Fruit fly (Drosophila melanogaster) whole organism, prepupa: ENCODE results near the gene CG8508.

Experiments
- CG10631 ChIP-seq: fragments of 200-800 bp; sonication (Bioruptor generic); optimal IDR thresholded peaks from 2 replicates; lab custom pipeline; 2016; ENCODE audit warnings: missing biosample characterization, missing genetic modification characterization
- CG10669 ChIP-seq: fragments of 200-800 bp; sonication (Bioruptor generic); optimal IDR thresholded peaks from 3 replicates; lab custom pipeline; 2018; ENCODE audit warnings: missing biosample characterization, mild to moderate bottlenecking, missing genetic modification characterization, moderate library complexity
- CG11294 ChIP-seq: fragments of 200-800 bp; sonication (Bioruptor generic); IDR thresholded peaks from 2 replicates; pipeline ENCODE4 v1.3.6; 2022; ENCODE audit warnings: missing biosample characterization, missing genetic modification characterization
- CG11762 ChIP-seq: fragments of 200-800 bp; sonication (Bioruptor generic); optimal IDR thresholded peaks from 3 replicates; lab custom pipeline; 2016; ENCODE audit warnings: missing biosample characterization, missing genetic modification characterization; ENCODE audit not compliant: insufficient read depth
- CG15336 ChIP-seq: fragments of 200-800 bp; sonication (Bioruptor generic); IDR thresholded peaks from 2 replicates; pipeline ENCODE4 v1.3.6; 2022; ENCODE audit warnings: missing biosample characterization, missing genetic modification characterization
- CG1621 ChIP-seq: fragments of 200-800 bp; sonication (Bioruptor generic); optimal IDR thresholded peaks from 3 replicates; lab custom pipeline; 2018; ENCODE audit warnings: missing biosample characterization, mild to moderate bottlenecking, missing genetic modification characterization
- CG16779 ChIP-seq: fragments of 200-800 bp; sonication (Bioruptor generic); optimal IDR thresholded peaks from 3 replicates; lab custom pipeline; 2017; ENCODE audit warnings: missing biosample characterization, mild to moderate bottlenecking, missing genetic modification characterization
- CG31627 ChIP-seq: fragments of 200-800 bp; sonication (Bioruptor generic); optimal IDR thresholded peaks from 3 replicates; lab custom pipeline; 2016; ENCODE audit warnings: missing biosample characterization, missing genetic modification characterization
- CG32006 ChIP-seq: fragments of 200-800 bp; sonication (Bioruptor generic); optimal IDR thresholded peaks from 3 replicates; lab custom pipeline; 2017; ENCODE audit warnings: missing biosample characterization, mild to moderate bottlenecking, missing genetic modification characterization
- CG3919 ChIP-seq: fragments of 200-800 bp; sonication (Bioruptor generic); optimal IDR thresholded peaks from 3 replicates; lab custom pipeline; 2016; ENCODE audit warnings: missing biosample characterization, missing genetic modification characterization
- CG4318 ChIP-seq: fragments of 200-800 bp; sonication (Bioruptor generic); optimal IDR thresholded peaks from 3 replicates; lab custom pipeline; 2017; ENCODE audit warnings: missing biosample characterization, mild to moderate bottlenecking, missing genetic modification characterization
- CG6163 ChIP-seq: fragments of 200-800 bp; sonication (Bioruptor generic); IDR thresholded peaks from 3 replicates; pipeline ENCODE4 v1.3.6; 2022; ENCODE audit warnings: missing biosample characterization, missing genetic modification characterization
- CG6276 ChIP-seq: fragments of 200-800 bp; sonication (Bioruptor generic); optimal IDR thresholded peaks from 2 replicates; lab custom pipeline; 2017; ENCODE audit warnings: missing biosample characterization, mild to moderate bottlenecking, missing genetic modification characterization
- CG6792 ChIP-seq: fragments of 200-800 bp; sonication (Bioruptor generic); optimal IDR thresholded peaks from 3 replicates; lab custom pipeline; 2016; ENCODE audit warnings: missing biosample characterization, missing genetic modification characterization
- CG8319 ChIP-seq: fragments of 200-800 bp; sonication (Bioruptor generic); optimal IDR thresholded peaks from 3 replicates; lab custom pipeline; 2016; ENCODE audit warnings: missing biosample characterization, missing genetic modification characterization
- CG8632 ChIP-seq: fragments of 200-800 bp; sonication (Bioruptor generic); optimal IDR thresholded peaks from 3 replicates; lab custom pipeline; 2016; ENCODE audit warnings: missing biosample characterization, missing genetic modification characterization
- CG9139 ChIP-seq: fragments of 200-800 bp; sonication (Bioruptor generic); optimal IDR thresholded peaks from 3 replicates; lab custom pipeline; 2017; ENCODE audit warnings: missing biosample characterization, mild to moderate bottlenecking, missing genetic modification characterization
- Eip78C ChIP-seq: fragments of 200-800 bp; sonication (Bioruptor generic); peaks from one replicate; lab custom pipeline; 2016; ENCODE audit warnings: missing biosample characterization, missing genetic modification characterization
- Eip93F ChIP-seq: fragments of 200-800 bp; sonication (Bioruptor generic); optimal IDR thresholded peaks from 2 replicates; lab custom pipeline; 2016; ENCODE audit warnings: missing biosample characterization, mild to moderate bottlenecking, missing genetic modification characterization
- Ets96B ChIP-seq: fragments of 200-800 bp; optimal IDR thresholded peaks from 2 replicates; lab custom pipeline; 2019; ENCODE audit warnings: missing biosample characterization, mild to moderate bottlenecking, missing genetic modification characterization, moderate library complexity
- Gug ChIP-seq: fragments of 200-800 bp; sonication (Bioruptor generic); IDR thresholded peaks from 2 replicates; pipeline ENCODE4 v1.3.6; 2022; ENCODE audit warnings: missing biosample characterization, missing genetic modification characterization
- Hr38 ChIP-seq: sonication (Bioruptor generic); optimal IDR thresholded peaks from 2 replicates; lab custom pipeline; 2016; ENCODE audit warnings: missing biosample characterization, missing genetic modification characterization
- Hr4 ChIP-seq: fragments of 200-800 bp; sonication (Bioruptor generic); optimal IDR thresholded peaks from 3 replicates; lab custom pipeline; 2016; ENCODE audit warnings: missing biosample characterization, missing genetic modification characterization
- Met ChIP-seq: fragments of 200-800 bp; sonication (Bioruptor generic); optimal IDR thresholded peaks from 3 replicates; lab custom pipeline; 2016; ENCODE audit warnings: missing biosample characterization, missing genetic modification characterization
- Smox ChIP-seq: fragments of 200-800 bp; sonication (Bioruptor generic); optimal IDR thresholded peaks from 3 replicates; lab custom pipeline; 2016; ENCODE audit warnings: missing biosample characterization, missing genetic modification characterization
- Sox102F ChIP-seq: fragments of 200-800 bp; sonication (Bioruptor generic); optimal IDR thresholded peaks from 2 replicates; lab custom pipeline; 2016; ENCODE audit warnings: missing biosample characterization, mild to moderate bottlenecking, missing genetic modification characterization
- Sox14 ChIP-seq: fragments of 200-800 bp; sonication (Bioruptor generic); optimal IDR thresholded peaks from 3 replicates; lab custom pipeline; 2016; ENCODE audit warnings: missing biosample characterization, missing genetic modification characterization
- Sox15 ChIP-seq: fragments of 200-800 bp; sonication (Bioruptor generic); optimal IDR thresholded peaks from 3 replicates; lab custom pipeline; 2016; ENCODE audit warnings: missing biosample characterization, missing genetic modification characterization
- achi ChIP-seq: fragments of 200-800 bp; sonication (Bioruptor generic); optimal IDR thresholded peaks from 3 replicates; lab custom pipeline; 2016; ENCODE audit warnings: missing biosample characterization, missing genetic modification characterization
- cyc ChIP-seq: fragments of 200-800 bp; sonication (Bioruptor generic); optimal IDR thresholded peaks from 3 replicates; lab custom pipeline; 2016; ENCODE audit warnings: missing biosample characterization, missing genetic modification characterization
- dac ChIP-seq: fragments of 200-800 bp; sonication (Bioruptor generic); optimal IDR thresholded peaks from 2 replicates; lab custom pipeline; 2017; ENCODE audit warnings: missing biosample characterization, mild to moderate bottlenecking, missing genetic modification characterization
- dsx ChIP-seq: fragments of 200-800 bp; optimal IDR thresholded peaks from 3 replicates; lab custom pipeline; 2019; ENCODE audit warnings: missing biosample characterization, mild to moderate bottlenecking, missing genetic modification characterization, moderate library complexity; ENCODE audit not compliant: poor library complexity, severe bottlenecking
- esn ChIP-seq: fragments of 200-800 bp; sonication (Bioruptor generic); optimal IDR thresholded peaks from 2 replicates; lab custom pipeline; 2016; ENCODE audit warnings: missing biosample characterization, mild to moderate bottlenecking, missing genetic modification characterization, moderate library complexity
- fd85E ChIP-seq: fragments of 200-800 bp; sonication (Bioruptor generic); optimal IDR thresholded peaks from 3 replicates; lab custom pipeline; 2016; ENCODE audit warnings: missing biosample characterization, missing genetic modification characterization
- fkh ChIP-seq: fragments of 200-800 bp; sonication (Bioruptor generic); optimal IDR thresholded peaks from 3 replicates; lab custom pipeline; 2017; ENCODE audit warnings: missing biosample characterization, mild to moderate bottlenecking, missing genetic modification characterization, moderate library complexity
- lz ChIP-seq: fragments of 200-800 bp; sonication (Bioruptor generic); optimal IDR thresholded peaks from 3 replicates; lab custom pipeline; 2016; ENCODE audit warnings: missing biosample characterization, missing genetic modification characterization
- pdm3 ChIP-seq: fragments of 200-800 bp; sonication (Bioruptor generic); optimal IDR thresholded peaks from 3 replicates; lab custom pipeline; 2016; ENCODE audit warnings: missing biosample characterization, missing genetic modification characterization
- ss ChIP-seq, 2 experiments: fragments of 200-800 bp; sonication (Bioruptor generic); optimal IDR thresholded peaks; 2 replicates in 1 of 2; 3 replicates in 1 of 2; lab custom pipeline; 2017 to 2018; ENCODE audit warnings: mild to moderate bottlenecking in 2 of 2, missing biosample characterization in 2 of 2, missing genetic modification characterization in 2 of 2, moderate library complexity in 1 of 2
- svp ChIP-seq: fragments of 200-800 bp; sonication (Bioruptor generic); peaks from one replicate; lab custom pipeline; 2016; ENCODE audit warnings: missing biosample characterization, missing genetic modification characterization
- topi ChIP-seq: fragments of 200-800 bp; sonication (Bioruptor generic); optimal IDR thresholded peaks from 3 replicates; lab custom pipeline; 2016; ENCODE audit warnings: missing biosample characterization, missing genetic modification characterization

CG8508 gene

dm6 chr3R:13186396-13186795 lies at the start of gene CG8508:
Gene CG8508 (minus strand): TSS chr3R:13186496.
- TF ChIP-seq CG8319 (GFP tag; lab: Kevin White, UChicago), result no peak
- no peak for TF ChIP-seq achi (GFP tag; lab: Kevin White, UChicago)
- TF ChIP-seq CG4318, result no peak
- TF ChIP-seq Smox (GFP tag; lab: Kevin White, UChicago), result no peak
- no peak for TF ChIP-seq fkh (GFP tag; lab: Kevin White, UChicago)
- TF ChIP-seq Hr38 (GFP tag; lab: Kevin White, UChicago), result no peak
- TF ChIP-seq CG8632 (GFP tag; lab: Kevin White, UChicago), result no peak
- no peak for TF ChIP-seq CG6276 (GFP tag; lab: Kevin White, UChicago)
- TF ChIP-seq CG11294, result no peak
- no peak for TF ChIP-seq Eip93F (GFP tag; lab: Kevin White, UChicago)
- no peak for TF ChIP-seq Sox15 (GFP tag; lab: Kevin White, UChicago)
- TF ChIP-seq Met (GFP tag; lab: Kevin White, UChicago), result no peak
- TF ChIP-seq Hr4 (GFP tag; lab: Kevin White, UChicago), result no peak
- no peak for TF ChIP-seq CG31627 (GFP tag; lab: Kevin White, UChicago)
- no peak for TF ChIP-seq lz (GFP tag; lab: Kevin White, UChicago)

dm6 chr3R:13231184-13231583 lies 44.9 kb upstream of the CG8508 start:
- no peak for TF ChIP-seq Ets96B (tag; lab: Kevin White, UChicago)
- TF ChIP-seq CG32006, result no peak
- TF ChIP-seq CG8319 (GFP tag; lab: Kevin White, UChicago), result no peak
- TF ChIP-seq CG31627 (GFP tag; lab: Kevin White, UChicago), result no peak

- no peak for TF ChIP-seq cyc (GFP tag; lab: Kevin White, UChicago)
- 0 out of 3 replicates have a peak, but pooled peaks have one; percentile 15 for TF ChIP-seq CG6163 (GFP tag; lab: Robert Waterston, UW)
- peak; percentile 33 for TF ChIP-seq CG32006
- peak; percentile 12 for TF ChIP-seq Eip78C (GFP tag; lab: Kevin White, UChicago)
- no peak for TF ChIP-seq CG10631
These were observed 35.5 kb upstream of the CG8508 start for dm6 chr3R:13221820-13222219.

DNA sequence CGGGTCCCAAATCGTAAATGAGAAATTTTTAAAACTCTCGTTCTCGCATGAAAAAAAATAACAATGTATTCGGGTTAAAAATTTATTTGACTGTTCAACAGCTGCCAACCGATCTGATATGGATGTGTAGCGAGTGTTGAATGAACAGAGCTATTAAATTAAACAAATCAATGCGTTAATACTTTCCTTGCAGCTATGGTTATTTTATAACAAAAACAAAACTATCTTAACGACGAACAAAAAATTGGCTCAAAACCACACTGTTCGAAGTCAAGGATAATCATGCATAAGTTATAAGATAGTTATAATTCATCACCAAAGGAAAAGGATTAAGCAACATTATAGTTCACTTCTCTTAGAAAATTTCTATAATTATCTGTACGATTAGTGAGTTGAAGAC lies 34.2 kb upstream of the CG8508 start, which contains the start of gene CG8476:
Gene CG8476 (minus strand): TSS at position 101 of the 400 bp plus-strand sequence.
- TF ChIP-seq CG8319 (GFP tag; lab: Kevin White, UChicago) (no peak), svp (peak; percentile 43)

DNA sequence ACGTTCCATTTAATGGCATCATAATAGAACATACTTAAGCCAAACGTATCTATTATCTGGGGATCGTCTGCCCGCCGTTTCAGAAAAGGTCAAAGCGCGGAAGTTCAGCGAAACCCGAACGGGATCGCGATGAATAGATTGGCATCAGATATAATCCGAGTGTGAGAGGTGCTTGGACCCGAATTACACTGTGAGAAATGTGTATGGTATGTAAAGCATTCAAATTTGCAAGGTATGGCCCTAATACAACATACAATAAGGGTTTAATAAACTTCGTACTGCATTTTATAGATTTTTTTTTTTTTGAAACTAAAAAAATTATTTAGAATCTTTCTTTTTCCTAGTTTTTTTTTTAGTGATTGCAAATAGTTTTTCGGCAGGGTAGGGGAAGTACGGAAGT lies 32.4 kb upstream of the CG8508 start:
- no peak for TF ChIP-seq Eip93F (GFP tag; lab: Kevin White, UChicago)
- TF ChIP-seq svp, result peak; percentile 5

- TF ChIP-seq CG4318 (no peak), Met (GFP tag; lab: Kevin White, UChicago) (peak; percentile 16), CG8319 (GFP tag; lab: Kevin White, UChicago) (peak; percentile 17), fd85E (GFP tag; lab: Kevin White, UChicago) (no peak), pdm3 (GFP tag; lab: Kevin White, UChicago) (peak; percentile 14), dsx (GFP tag; lab: Kevin White, UChicago) (peak; percentile 49), CG3919 (GFP tag; lab: Kevin White, UChicago) (peak; percentile 53), topi (GFP tag; lab: Kevin White, UChicago) (peak; percentile 27), achi (GFP tag; lab: Kevin White, UChicago) (peak; percentile 50), Eip78C (GFP tag; lab: Kevin White, UChicago) (peak; percentile 89), Ets96B (tag; lab: Kevin White, UChicago) (peak; percentile 61), CG10631 (peak; percentile 23), CG10669 (GFP tag; lab: Kevin White, UChicago) (peak; percentile 68), CG11762 (no peak), Hr4 (GFP tag; lab: Kevin White, UChicago) (no peak), dac (GFP tag; lab: Kevin White, UChicago) (no peak), ss (GFP tag; optimal IDR thresholded peaks at IDR 0.05; lab: Kevin White, UChicago) (peak; percentile 25 to 77), CG9139 (GFP tag; lab: Kevin White, UChicago) (peak; percentile 36), CG6792 (GFP tag; lab: Kevin White, UChicago) (peak; percentile 57), Gug (GFP tag; lab: Robert Waterston, UW) (no peak), CG1621 (tag; lab: Kevin White, UChicago) (no peak), Sox14 (GFP tag; lab: Kevin White, UChicago) (no peak), CG31627 (GFP tag; lab: Kevin White, UChicago) (no peak), CG8632 (GFP tag; lab: Kevin White, UChicago) (peak; percentile 65), esn (GFP tag; lab: Kevin White, UChicago) (peak; percentile 47), lz (GFP tag; lab: Kevin White, UChicago) (peak; percentile 10), Sox102F (GFP tag; lab: Kevin White, UChicago) (no peak), CG16779 (tag; lab: Kevin White, UChicago) (no peak), CG15336 (no peak), Smox (GFP tag; lab: Kevin White, UChicago) (peak; percentile 24)
These were observed 28.8 kb upstream of the CG8508 start for dm6 chr3R:13215100-13215499.
